Fruit fly (Drosophila melanogaster): ENCODE results near the gene CG9806.
A peak's percentile ranks its signal among the peaks of the same experiment; 100 is the strongest.

Gene CG9806

dm6 chrX:10628874-10629273 is 2.0 kb upstream of the CG9806 start (continued):
- TF ChIP-seq CG12659 (GFP tag; optimal IDR thresholded peaks at IDR 0.05) = peak; percentile 42
- no peak for TF ChIP-seq sqz (GFP tag; optimal IDR thresholded peaks at IDR 0.05)
- TF ChIP-seq Lim3 (GFP tag; IDR thresholded peaks at IDR 0.05) = no peak
- no peak for TF ChIP-seq CG12236 (GFP tag; optimal IDR thresholded peaks at IDR 0.05)
- TF ChIP-seq CG15514 (GFP tag; optimal IDR thresholded peaks at IDR 0.05) = no peak
- peak; percentile 20 for TF ChIP-seq Bteb2 (GFP tag; optimal IDR thresholded peaks at IDR 0.05)
- TF ChIP-seq CG17186 (GFP tag; optimal IDR thresholded peaks at IDR 0.05) = no peak
- TF ChIP-seq E2f1 (GFP tag; IDR thresholded peaks at IDR 0.05) = peak; percentile 18; the same call in 1 of the 2 replicates
- peak; percentile 75 for TF ChIP-seq gem (tag; optimal IDR thresholded peaks at IDR 0.05)
- peak; percentile 28 for TF ChIP-seq D19A (tag; optimal IDR thresholded peaks at IDR 0.05)
- peak; percentile 59 for TF ChIP-seq CG10979 (tag; optimal IDR thresholded peaks at IDR 0.05)
- no peak for TF ChIP-seq CG17912 (GFP tag; optimal IDR thresholded peaks at IDR 0.05)
- TF ChIP-seq lbe (GFP tag; optimal IDR thresholded peaks at IDR 0.05) = no peak
- TF ChIP-seq Mes4 (GFP tag; optimal IDR thresholded peaks at IDR 0.05) = no peak
- TF ChIP-seq gcm (GFP tag; optimal IDR thresholded peaks at IDR 0.05) = peak; percentile 3
- TF ChIP-seq CG2712 (tag; optimal IDR thresholded peaks at IDR 0.05) = peak; percentile 43
- TF ChIP-seq CG15601 (tag; optimal IDR thresholded peaks at IDR 0.05) = no peak
- TF ChIP-seq hb (GFP tag; IDR thresholded peaks at IDR 0.05; ENCODE audit: partially characterized antibody) = 0 out of 3 replicates have a peak, but pooled peaks have one; percentile 12
- TF ChIP-seq CG18476 (GFP tag; optimal IDR thresholded peaks at IDR 0.05) = peak; percentile 50
- no peak for TF ChIP-seq CG1024 (GFP tag; IDR thresholded peaks at IDR 0.05)
- no peak for TF ChIP-seq sd (tag; optimal IDR thresholded peaks at IDR 0.05)
- no peak for TF ChIP-seq CG1832 (GFP tag; optimal IDR thresholded peaks at IDR 0.05)
- no peak for TF ChIP-seq CG7963 (GFP tag; IDR thresholded peaks at IDR 0.05; ENCODE audit: partially characterized antibody)
- no peak for TF ChIP-seq bigmax (GFP tag; optimal IDR thresholded peaks at IDR 0.05)
- no peak for TF ChIP-seq CG4404 (GFP tag; IDR thresholded peaks at IDR 0.05)
- 0 out of 3 replicates have a peak, but pooled peaks have one; percentile 10 for TF ChIP-seq CG11695 (GFP tag; IDR thresholded peaks at IDR 0.05)
- TF ChIP-seq Dek (tag; optimal IDR thresholded peaks at IDR 0.05) = peak; percentile 41
- no peak for TF ChIP-seq CG32767 (GFP tag; IDR thresholded peaks at IDR 0.05)
- TF ChIP-seq CG15011 (GFP tag; optimal IDR thresholded peaks at IDR 0.05) = peak; percentile 28
- peak; percentile 16 for TF ChIP-seq gro (GFP tag; optimal IDR thresholded peaks at IDR 0.05)
- TF ChIP-seq CG3407 (GFP tag; optimal IDR thresholded peaks at IDR 0.05) = no peak
- TF ChIP-seq CG14441 (GFP tag; IDR thresholded peaks at IDR 0.05) = no peak
- no peak for TF ChIP-seq zen (tag; optimal IDR thresholded peaks at IDR 0.05)
- TF ChIP-seq Ssrp (tag; optimal IDR thresholded peaks at IDR 0.05) = peak; percentile 30
- peak; percentile 43 for TF ChIP-seq CG14710 (tag; optimal IDR thresholded peaks at IDR 0.05)
- TF ChIP-seq PHDP (tag; optimal IDR thresholded peaks at IDR 0.05) = peak; percentile 54
- no peak for TF ChIP-seq Doc2 (GFP tag; IDR thresholded peaks at IDR 0.05)
- TF ChIP-seq CG12299 (tag; optimal IDR thresholded peaks at IDR 0.05) = no peak
- TF ChIP-seq lmd (GFP tag; IDR thresholded peaks at IDR 0.05) = peak; percentile 27; the same call in 1 of the 2 replicates
- no peak for TF ChIP-seq Mad (GFP tag; optimal IDR thresholded peaks at IDR 0.05)
- peak; percentile 3 for TF ChIP-seq Abd-B (GFP tag; optimal IDR thresholded peaks at IDR 0.05)
- TF ChIP-seq Dll (GFP tag; IDR thresholded peaks at IDR 0.05; ENCODE audit: partially characterized antibody) = no peak
- peak; percentile 66 for TF ChIP-seq CG30403 (GFP tag; optimal IDR thresholded peaks at IDR 0.05)
- no peak for TF ChIP-seq Dbx (GFP tag; IDR thresholded peaks at IDR 0.05)
- TF ChIP-seq pfk (GFP tag; optimal IDR thresholded peaks at IDR 0.05) = no peak
- TF ChIP-seq cwo (GFP tag; optimal IDR thresholded peaks at IDR 0.05) = peak; percentile 48
- TF ChIP-seq CG7928 (GFP tag; optimal IDR thresholded peaks at IDR 0.05) = no peak
- peak; percentile 58 for TF ChIP-seq CG6854 (GFP tag; optimal IDR thresholded peaks at IDR 0.05)
- no peak for TF ChIP-seq grn (GFP tag; optimal IDR thresholded peaks at IDR 0.05)
- TF ChIP-seq CG32532 (GFP tag; IDR thresholded peaks at IDR 0.05) = no peak
